Worm (Caenorhabditis elegans) whole organism, L4 larva: ENCODE measurements around the gene dnj-5.
A peak's percentile ranks its signal among the peaks of the same experiment; 100 is the strongest.

Experiments
- D1046.2 ChIP-seq: fragments of 200-800 bp; sonication (Bioruptor generic); IDR thresholded peaks from 2 replicates; pipeline ENCODE4 v1.3.6; 2022; ENCODE audit warnings: missing genetic modification characterization, missing compliant biosample characterization
- F10B5.3 ChIP-seq: sonication (generic microtip); optimal IDR thresholded peaks from 2 replicates; lab custom pipeline; 2016; ENCODE audit warnings: mild to moderate bottlenecking, missing genetic modification characterization, missing compliant biosample characterization
- F37D6.2 ChIP-seq: sonication (generic microtip); optimal IDR thresholded peaks from 2 replicates; lab custom pipeline; 2016; ENCODE audit warnings: mild to moderate bottlenecking, missing genetic modification characterization, missing compliant biosample characterization
- F49E8.2 ChIP-seq: sonication (generic microtip); optimal IDR thresholded peaks from 2 replicates; lab custom pipeline; 2016; ENCODE audit warnings: missing compliant biosample characterization, mild to moderate bottlenecking, missing genetic modification characterization, borderline replicate concordance
- R02D3.7 ChIP-seq: fragments of 150-350 bp; sonication (generic microtip); optimal IDR thresholded peaks from 3 replicates; lab custom pipeline; 2014; ENCODE audit warnings: missing biosample characterization, missing genetic modification characterization
- T20F7.1 ChIP-seq: fragments of 200-800 bp; sonication (Bioruptor generic); optimal IDR thresholded peaks from 2 replicates; lab custom pipeline; 2018; ENCODE audit warnings: mild to moderate bottlenecking, missing genetic modification characterization, missing compliant biosample characterization
- Y105C5A.15 ChIP-seq: fragments of 200-800 bp; sonication (Bioruptor generic); IDR thresholded peaks from 2 replicates; pipeline ENCODE4 v1.3.6; 2022; ENCODE audit warnings: missing genetic modification characterization, missing compliant biosample characterization
- Y5F2A.4 ChIP-seq: fragments of 200-800 bp; sonication (Bioruptor generic); optimal IDR thresholded peaks from 2 replicates; lab custom pipeline; 2018; ENCODE audit warnings: mild to moderate bottlenecking, missing genetic modification characterization, missing compliant biosample characterization
- ZK337.2 ChIP-seq: fragments of 200-800 bp; sonication (Bioruptor generic); IDR thresholded peaks from 2 replicates; pipeline ENCODE4 v1.3.6; 2022; ENCODE audit warnings: missing genetic modification reagents, missing genetic modification characterization, missing compliant biosample characterization
- aha-1 ChIP-seq: fragments of 150-350 bp; peaks from one replicate; lab custom pipeline; 2014; ENCODE audit warnings: missing biosample characterization, missing genetic modification characterization
- ceh-28 ChIP-seq: fragments of 150-350 bp; optimal IDR thresholded peaks from 2 replicates; lab custom pipeline; 2014; ENCODE audit warnings: missing biosample characterization, missing genetic modification reagents, missing genetic modification characterization
- ces-1 ChIP-seq: fragments of 150-350 bp; sonication (generic microtip); optimal IDR thresholded peaks from 4 replicates; lab custom pipeline; 2014; ENCODE audit warnings: missing biosample characterization, missing genetic modification reagents, missing genetic modification characterization
- dmd-9 ChIP-seq: fragments of 200-800 bp; sonication (Bioruptor generic); IDR thresholded peaks from 2 replicates; pipeline ENCODE4 v1.3.6; 2022; ENCODE audit warnings: missing genetic modification reagents, missing genetic modification characterization, missing compliant biosample characterization
- dve-1 ChIP-seq: sonication (generic microtip); optimal IDR thresholded peaks from 2 replicates; lab custom pipeline; 2017; ENCODE audit warnings: antibody characterized with exemption, mild to moderate bottlenecking, missing genetic modification characterization, missing compliant biosample characterization; ENCODE audit not compliant: insufficient read depth
- egl-43 ChIP-seq: fragments of 200-800 bp; sonication (Bioruptor generic); IDR thresholded peaks from 2 replicates; pipeline ENCODE4 v1.3.6; 2022; ENCODE audit warnings: missing genetic modification reagents, missing genetic modification characterization, missing compliant biosample characterization
- gei-8 ChIP-seq: fragments of 200-800 bp; sonication (Bioruptor generic); optimal IDR thresholded peaks from 2 replicates; lab custom pipeline; 2018; ENCODE audit warnings: mild to moderate bottlenecking, missing genetic modification characterization, missing compliant biosample characterization
- hlh-11 ChIP-seq: fragments of 200-800 bp; sonication (Bioruptor generic); optimal IDR thresholded peaks from 2 replicates; lab custom pipeline; 2018; ENCODE audit warnings: mild to moderate bottlenecking, missing genetic modification characterization, missing compliant biosample characterization
- hlh-30 ChIP-seq: sonication (generic microtip); optimal IDR thresholded peaks from 2 replicates; lab custom pipeline; 2017; ENCODE audit warnings: antibody characterized with exemption, mild to moderate bottlenecking, missing genetic modification characterization, missing compliant biosample characterization; ENCODE audit not compliant: insufficient read depth
- hmg-1.1 ChIP-seq: fragments of 200-800 bp; sonication (Bioruptor generic); IDR thresholded peaks from 2 replicates; pipeline ENCODE4 v1.3.6; 2022; ENCODE audit warnings: missing genetic modification reagents, missing genetic modification characterization, missing compliant biosample characterization
- lim-7 ChIP-seq: fragments of 200-800 bp; sonication (Bioruptor generic); IDR thresholded peaks from 2 replicates; pipeline ENCODE4 v1.3.6; 2022; ENCODE audit warnings: missing genetic modification characterization, missing compliant biosample characterization
- lin-13 ChIP-seq: fragments of 150-350 bp; optimal IDR thresholded peaks from 2 replicates; lab custom pipeline; 2014; ENCODE audit warnings: missing biosample characterization, missing genetic modification reagents, missing genetic modification characterization
- lir-3 ChIP-seq: sonication (generic microtip); optimal IDR thresholded peaks from 2 replicates; lab custom pipeline; 2016; ENCODE audit warnings: mild to moderate bottlenecking, missing genetic modification characterization, missing compliant biosample characterization
- lsy-2 ChIP-seq, 2 experiments: fragments of 150-350 bp in 1 of 2; sonication (generic microtip) in 1 of 2; optimal IDR thresholded peaks; 2 replicates each; lab custom pipeline; 2014 to 2017; ENCODE audit warnings: missing biosample characterization in 2 of 2, missing genetic modification characterization in 2 of 2
- mdl-1 ChIP-seq, 2 experiments: fragments of 150-350 bp in 1 of 2; sonication (generic microtip) in 1 of 2; optimal IDR thresholded peaks; 2 replicates each; lab custom pipeline; 2014 to 2017; ENCODE audit warnings: missing biosample characterization in 2 of 2, missing genetic modification characterization in 2 of 2
- mdt-29 ChIP-seq: fragments of 200-800 bp; sonication (Bioruptor generic); IDR thresholded peaks from 2 replicates; pipeline ENCODE4 v1.3.6; 2022; ENCODE audit warnings: missing genetic modification reagents, missing genetic modification characterization, missing compliant biosample characterization
- mep-1 ChIP-seq: fragments of 150-350 bp; sonication (generic microtip); optimal IDR thresholded peaks from 3 replicates; lab custom pipeline; 2014; ENCODE audit warnings: missing biosample characterization, missing genetic modification characterization
- mes-2 ChIP-seq: sonication (generic microtip); optimal IDR thresholded peaks from 2 replicates; lab custom pipeline; 2016; ENCODE audit warnings: missing genotype, mild to moderate bottlenecking, missing genetic modification characterization, missing compliant biosample characterization; ENCODE audit not compliant: poor library complexity, severe bottlenecking
- mxl-3 ChIP-seq: fragments of 200-800 bp; sonication (Bioruptor generic); optimal IDR thresholded peaks from 2 replicates; lab custom pipeline; 2018; ENCODE audit warnings: mild to moderate bottlenecking, missing genetic modification characterization, missing compliant biosample characterization
- nhr-10 ChIP-seq: fragments of 150-350 bp; optimal IDR thresholded peaks from 2 replicates; lab custom pipeline; 2014; ENCODE audit warnings: missing biosample characterization, missing genetic modification characterization
- nhr-28 ChIP-seq: fragments of 150-350 bp; optimal IDR thresholded peaks from 2 replicates; lab custom pipeline; 2014; ENCODE audit warnings: missing biosample characterization, missing genetic modification characterization
- nhr-42 ChIP-seq: fragments of 200-800 bp; sonication (Bioruptor generic); IDR thresholded peaks from 2 replicates; pipeline ENCODE4 v1.3.6; 2022; ENCODE audit warnings: missing genetic modification characterization, missing compliant biosample characterization
- nhr-76 ChIP-seq: fragments of 150-350 bp; optimal IDR thresholded peaks from 2 replicates; lab custom pipeline; 2014; ENCODE audit warnings: missing biosample characterization, missing genetic modification characterization
- pha-4 ChIP-seq, 2 experiments: fragments of 150-350 bp in 1 of 2; fragments of 200-800 bp in 1 of 2; sonication (Bioruptor generic) in 1 of 2; IDR thresholded peaks in 1 of 2; optimal IDR thresholded peaks in 1 of 2; 2 replicates each; pipeline versions ENCODE4 v1.3.6 to Lab custom; 2014 to 2022; ENCODE audit warnings: missing genetic modification characterization in 2 of 2, missing genetic modification reagents in 2 of 2, missing biosample characterization in 1 of 2, missing compliant biosample characterization in 1 of 2
- sdz-12 ChIP-seq: fragments of 200-800 bp; sonication (Bioruptor generic); optimal IDR thresholded peaks from 2 replicates; lab custom pipeline; 2018; ENCODE audit warnings: mild to moderate bottlenecking, missing genetic modification characterization, missing compliant biosample characterization
- set-16 ChIP-seq: fragments of 200-800 bp; sonication (Bioruptor generic); IDR thresholded peaks from 2 replicates; pipeline ENCODE4 v1.3.6; 2022; ENCODE audit warnings: missing genetic modification reagents, missing genetic modification characterization, missing compliant biosample characterization
- snpc-1.2 ChIP-seq: fragments of 200-800 bp; sonication (Bioruptor generic); IDR thresholded peaks from 2 replicates; pipeline ENCODE4 v1.3.6; 2022; ENCODE audit warnings: missing genetic modification reagents, missing genetic modification characterization, missing compliant biosample characterization
- tra-1 ChIP-seq: fragments of 200-800 bp; sonication (Bioruptor generic); IDR thresholded peaks from 2 replicates; pipeline ENCODE4 v1.3.6; 2022; ENCODE audit warnings: missing genetic modification reagents, missing genetic modification characterization, missing compliant biosample characterization
- unc-62 ChIP-seq, 3 experiments: fragments of 150-350 bp in 1 of 3; sonication (generic microtip); optimal IDR thresholded peaks in 2 of 3; peaks in 1 of 3; 1 replicate in 1 of 3; 2 replicates in 2 of 3; lab custom pipeline; 2014 to 2017; ENCODE audit warnings: missing biosample characterization in 3 of 3, missing genetic modification characterization in 3 of 3, missing genetic modification reagents in 3 of 3, missing genotype in 1 of 3
- vab-7 ChIP-seq: fragments of 200-800 bp; sonication (Bioruptor generic); IDR thresholded peaks from 2 replicates; pipeline ENCODE4 v1.3.6; 2022; ENCODE audit warnings: missing genetic modification reagents, missing genetic modification characterization, missing compliant biosample characterization
- zfp-2 ChIP-seq: sonication (generic microtip); optimal IDR thresholded peaks from 2 replicates; lab custom pipeline; 2016; ENCODE audit warnings: mild to moderate bottlenecking, missing genetic modification characterization, missing compliant biosample characterization
- zip-11 ChIP-seq: fragments of 200-800 bp; sonication (Bioruptor generic); IDR thresholded peaks from 2 replicates; pipeline ENCODE4 v1.3.6; 2022; ENCODE audit warnings: missing genetic modification characterization, missing compliant biosample characterization
- ztf-11 ChIP-seq: fragments of 150-350 bp; optimal IDR thresholded peaks from 2 replicates; lab custom pipeline; 2014; ENCODE audit warnings: missing biosample characterization, missing genetic modification characterization
- ztf-7 ChIP-seq: fragments of 150-350 bp; optimal IDR thresholded peaks from 2 replicates; lab custom pipeline; 2014; ENCODE audit warnings: missing biosample characterization, missing genetic modification characterization

dnj-5 gene

DNA sequence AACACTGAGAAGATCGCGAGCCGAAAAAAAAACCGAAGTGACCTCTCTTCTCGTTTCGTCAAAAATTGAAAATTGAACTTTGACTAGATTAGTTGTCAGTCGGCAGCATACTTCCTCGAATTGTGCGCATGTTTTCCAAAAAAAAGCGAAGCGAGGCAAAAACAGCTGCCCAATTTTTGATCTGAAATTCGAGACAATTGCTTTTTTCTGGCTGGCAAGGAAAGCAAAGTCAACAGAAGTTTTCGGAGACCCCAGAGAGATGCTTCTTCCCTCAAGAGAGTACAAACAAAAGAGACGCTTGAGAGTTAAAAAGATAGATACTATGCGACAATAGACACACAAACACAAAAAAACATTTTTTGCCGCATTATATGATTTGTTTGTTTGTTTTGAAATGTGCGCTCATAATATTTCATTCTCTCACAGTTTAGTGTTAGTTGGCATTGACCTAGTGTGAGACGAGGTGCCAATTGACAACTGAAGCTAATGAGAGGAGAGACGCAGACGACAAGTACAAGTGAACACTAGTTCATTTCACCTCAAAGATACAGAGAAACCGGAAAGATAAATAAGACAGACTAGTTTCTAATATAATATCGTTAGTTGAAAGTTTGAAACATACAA lies 22.0 kb downstream of the dnj-5 start (continued):
- peak in 1 of 2 experiments; percentile 83 for TF ChIP-seq unc-62 (GFP tag; optimal IDR thresholded peaks at IDR 0.05 in 1 of 2; lab: Kevin White, UChicago)
- no peak for TF ChIP-seq unc-62 (tag; optimal IDR thresholded peaks at IDR 0.05; lab: Kevin White, UChicago)
- no peak for TF ChIP-seq Y105C5A.15
- no peak for TF ChIP-seq egl-43 (GFP tag; lab: Robert Waterston, UW)
- TF ChIP-seq F10B5.3 (tag; lab: Kevin White, UChicago) = no peak
- no peak for TF ChIP-seq ces-1 (GFP tag; lab: Kevin White, UChicago)
- TF ChIP-seq dmd-9 (GFP tag; lab: Robert Waterston, UW) = no peak
- no peak for TF ChIP-seq nhr-10
- no peak for TF ChIP-seq ztf-7 (tag; lab: Kevin White, UChicago)
- TF ChIP-seq gei-8 (GFP tag; lab: Kevin White, UChicago) = no peak
- no peak for TF ChIP-seq lir-3 (tag; lab: Kevin White, UChicago)

DNA sequence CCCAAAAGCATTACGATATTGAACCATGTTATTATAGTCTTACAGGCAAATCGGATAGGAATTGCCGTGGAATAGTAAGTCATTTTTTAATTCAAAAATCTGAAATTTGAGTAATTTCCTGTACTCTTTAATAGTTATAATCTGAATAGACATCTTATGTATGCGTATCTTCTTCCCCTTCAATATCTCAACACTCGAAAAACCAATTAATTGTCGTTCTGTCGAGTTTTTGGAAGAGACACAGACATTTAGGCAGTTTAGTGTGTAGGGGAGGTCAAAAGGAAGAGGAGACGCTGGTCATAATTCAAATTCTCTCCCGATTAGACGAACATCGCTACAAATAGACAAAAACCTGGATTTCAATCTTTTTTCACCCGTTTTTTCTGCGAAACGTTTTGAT lies 22.6 kb downstream of the dnj-5 start:
- TF ChIP-seq F49E8.2 (tag; lab: Kevin White, UChicago) (no peak), hlh-30 (tag; lab: Kevin White, UChicago) (peak; percentile 17), nhr-10 (peak; percentile 18), dve-1 (tag; lab: Kevin White, UChicago) (peak; percentile 33), tra-1 (GFP tag; lab: Robert Waterston, UW) (0 out of 2 replicates have a peak, but pooled peaks have one; percentile 47), mep-1 (tag; lab: Kevin White, UChicago) (peak; percentile 28), aha-1 (tag; lab: Kevin White, UChicago) (peak; percentile 92), nhr-28 (peak; percentile 80), nhr-42 (GFP tag; lab: Robert Waterston, UW) (no peak), unc-62 (GFP tag; optimal IDR thresholded peaks at IDR 0.05 in 1 of 2; lab: Kevin White, UChicago) (peak in 1 of 2 experiments; percentile 98), unc-62 (tag; optimal IDR thresholded peaks at IDR 0.05; lab: Kevin White, UChicago) (no peak), sdz-12 (GFP tag; lab: Kevin White, UChicago) (no peak), lsy-2 (tag; optimal IDR thresholded peaks at IDR 0.05; lab: Kevin White, UChicago) (peak in 1 of 2 experiments; percentile 50), mes-2 (peak; percentile 11), Y5F2A.4 (GFP tag; lab: Kevin White, UChicago) (no peak), T20F7.1 (GFP tag; lab: Kevin White, UChicago) (no peak)

DNA sequence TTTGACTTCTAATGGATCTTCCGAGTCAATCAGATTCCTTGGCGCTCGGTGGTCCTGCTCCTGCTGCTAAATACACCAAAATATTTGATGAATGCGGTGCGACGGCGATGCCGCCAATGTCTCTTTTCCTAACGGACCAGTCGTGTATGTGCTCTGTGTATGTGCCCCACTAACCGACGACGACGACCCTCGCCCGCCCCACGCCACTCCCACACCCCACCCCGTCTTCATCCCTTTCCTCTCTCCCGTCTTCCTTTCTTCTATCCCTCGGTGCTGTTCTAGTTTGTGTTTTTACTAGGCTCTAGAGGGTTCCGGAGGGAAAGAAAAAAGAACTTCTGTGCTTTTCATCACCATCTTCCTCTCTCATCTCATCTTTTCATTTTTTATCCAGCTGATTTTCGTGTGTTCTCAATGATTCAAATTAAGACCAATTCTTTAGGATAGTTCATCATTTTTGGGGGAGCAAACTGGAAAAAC lies 23.5 kb downstream of the dnj-5 start, which contains the start of gene egl-27:
TSS of gene egl-27 (plus strand) at position 427 of the 477 bp plus-strand sequence.
- TF ChIP-seq snpc-1.2 (GFP tag; lab: Robert Waterston, UW) (no peak), ZK337.2 (GFP tag; lab: Robert Waterston, UW) (peak; percentile 20; the same call in 1 of the 2 replicates), lin-13 (GFP tag; lab: Kevin White, UChicago) (no peak), nhr-28 (peak; percentile 21), tra-1 (GFP tag; lab: Robert Waterston, UW) (0 out of 2 replicates have a peak, but pooled peaks have one; percentile 42), D1046.2 (GFP tag; lab: Robert Waterston, UW) (no peak), egl-43 (GFP tag; lab: Robert Waterston, UW) (peak; percentile 68), lim-7 (GFP tag; lab: Robert Waterston, UW) (0 out of 2 replicates have a peak, but pooled peaks have one; percentile 46), mdl-1 (tag; optimal IDR thresholded peaks at IDR 0.05; lab: Kevin White, UChicago) (no peak), mxl-3 (GFP tag; lab: Kevin White, UChicago) (peak; percentile 16), vab-7 (GFP tag; lab: Robert Waterston, UW) (no peak), hlh-11 (tag; lab: Kevin White, UChicago) (peak; percentile 39), R02D3.7 (tag; lab: Kevin White, UChicago) (no peak), zip-11 (no peak), ztf-11 (no peak), nhr-76 (tag; lab: Kevin White, UChicago) (no peak), mdt-29 (no peak), unc-62 (GFP tag; optimal IDR thresholded peaks at IDR 0.05 in 1 of 2; lab: Kevin White, UChicago) (peak in 1 of 2 experiments; percentile 52), unc-62 (tag; optimal IDR thresholded peaks at IDR 0.05; lab: Kevin White, UChicago) (no peak), zfp-2 (tag; lab: Kevin White, UChicago) (no peak), F37D6.2 (no peak), hmg-1.1 (0 out of 2 replicates have a peak, but pooled peaks have one; percentile 44), nhr-10 (no peak), ceh-28 (tag; lab: Kevin White, UChicago) (no peak), set-16 (GFP tag; lab: Robert Waterston, UW) (peak; percentile 57), pha-4 (GFP tag; IDR thresholded peaks at IDR 0.05; lab: Robert Waterston, UW) (no peak), pha-4 (tag; optimal IDR thresholded peaks at IDR 0.05; lab: Kevin White, UChicago) (no peak)
- TF ChIP-seq, all 104 proteins: peak for 10
